Fruit fly (Drosophila melanogaster): ENCODE data around the gene Gcn2.
A peak's percentile ranks its signal among the peaks of the same experiment; 100 is the strongest.

The Gcn2 gene

DNA sequence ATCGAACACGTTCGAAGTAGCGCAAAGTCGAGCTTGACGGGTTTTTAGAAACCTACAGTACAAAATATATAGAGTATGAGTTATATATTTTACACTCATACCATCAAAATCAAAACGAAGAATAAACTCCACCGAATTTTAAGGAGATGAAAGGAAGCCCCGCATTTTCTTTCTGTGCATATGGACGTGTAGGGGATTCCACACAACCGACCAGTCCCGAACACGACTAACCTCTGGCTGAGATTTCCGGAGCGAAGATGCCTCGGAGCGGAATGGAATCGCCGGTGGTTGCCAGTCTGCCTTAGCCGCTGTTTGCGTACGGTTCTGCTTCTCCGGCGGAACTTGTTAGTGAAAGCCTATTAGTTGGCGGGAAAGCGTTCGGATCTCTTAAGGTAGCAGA, 11.4 kb upstream of the Gcn2 start (continued):
- TF ChIP-seq CG15011 (GFP tag; optimal IDR thresholded peaks at IDR 0.05) (peak; percentile 91), CG31388 (GFP tag; optimal IDR thresholded peaks at IDR 0.05) (peak; percentile 87), lmd (GFP tag; IDR thresholded peaks at IDR 0.05) (peak; percentile 99), peb (GFP tag; IDR thresholded peaks at IDR 0.05) (peak; percentile 93), CG31441 (GFP tag; IDR thresholded peaks at IDR 0.05) (peak; percentile 98), sisA (GFP tag; IDR thresholded peaks at IDR 0.05) (peak; percentile 97), CG13775 (GFP tag; optimal IDR thresholded peaks at IDR 0.05) (peak; percentile 95), Gug (GFP tag; IDR thresholded peaks at IDR 0.05) (peak; percentile 99), Doc2 (GFP tag; IDR thresholded peaks at IDR 0.05) (peak; percentile 92), Mad (GFP tag; optimal IDR thresholded peaks at IDR 0.05) (peak; percentile 98), Sox102F (GFP tag; optimal IDR thresholded peaks at IDR 0.05) (peak; percentile 97), bowl (GFP tag; IDR thresholded peaks at IDR 0.05) (peak; percentile 89), psq (GFP tag; optimal IDR thresholded peaks at IDR 0.05) (peak; percentile 87), CG11456 (GFP tag; IDR thresholded peaks at IDR 0.05) (peak; percentile 99), CG2678 (tag; optimal IDR thresholded peaks at IDR 0.05) (peak; percentile 96), D19A (tag; optimal IDR thresholded peaks at IDR 0.05) (peak; percentile 94), NC2α (GFP tag; optimal IDR thresholded peaks at IDR 0.05) (peak; percentile 96), CG7963 (GFP tag; IDR thresholded peaks at IDR 0.05; ENCODE audit: partially characterized antibody) (no peak), sens-2 (GFP tag; IDR thresholded peaks at IDR 0.05) (peak; percentile 89), HmgZ (tag; optimal IDR thresholded peaks at IDR 0.05) (peak; percentile 97), Meics (GFP tag; optimal IDR thresholded peaks at IDR 0.05) (peak; percentile 97), D19B (GFP tag; optimal IDR thresholded peaks at IDR 0.05) (peak; percentile 92), tio (GFP tag; optimal IDR thresholded peaks at IDR 0.05) (peak; percentile 93), ranshi (GFP tag; IDR thresholded peaks at IDR 0.05) (peak; percentile 97), CG4820 (GFP tag; optimal IDR thresholded peaks at IDR 0.05) (peak; percentile 93), ab (GFP tag; optimal IDR thresholded peaks at IDR 0.05) (peak; percentile 90), CG2199 (GFP tag; IDR thresholded peaks at IDR 0.05) (peak; percentile 97), Chrac-16 (GFP tag; optimal IDR thresholded peaks at IDR 0.05) (peak; percentile 97), Ets65A (GFP tag) (peak; percentile 99), CG9727 (GFP tag; optimal IDR thresholded peaks at IDR 0.05) (peak; percentile 95), Dek (tag; optimal IDR thresholded peaks at IDR 0.05) (peak; percentile 97), CrebB (tag; optimal IDR thresholded peaks at IDR 0.05) (peak; percentile 94), CG6765 (GFP tag; optimal IDR thresholded peaks at IDR 0.05) (peak; percentile 92), Gsc (GFP tag; IDR thresholded peaks at IDR 0.05) (peak; percentile 96), unpg (GFP tag; optimal IDR thresholded peaks at IDR 0.05) (peak; percentile 99), CG13123 (GFP tag; optimal IDR thresholded peaks at IDR 0.05) (peak; percentile 88), CG8290 (GFP tag; optimal IDR thresholded peaks at IDR 0.05) (peak; percentile 92), CG8290 (tag; optimal IDR thresholded peaks at IDR 0.05) (peak in 1 of 2 experiments; percentile 94), CG34224 (GFP tag; IDR thresholded peaks at IDR 0.05; ENCODE audit: partially characterized antibody) (no peak), repo (GFP tag; optimal IDR thresholded peaks at IDR 0.05) (peak; percentile 94), dmrt99B (tag; optimal IDR thresholded peaks at IDR 0.05) (peak; percentile 97), Poxn (GFP tag; IDR thresholded peaks at IDR 0.05) (peak; percentile 94), CG7357 (GFP tag; IDR thresholded peaks at IDR 0.05) (peak; percentile 95), ken (GFP tag; IDR thresholded peaks at IDR 0.05) (peak; percentile 98), CG9797 (GFP tag; optimal IDR thresholded peaks at IDR 0.05) (peak; percentile 40), chn (GFP tag; optimal IDR thresholded peaks at IDR 0.05) (peak; percentile 97), CG3163 (GFP tag; optimal IDR thresholded peaks at IDR 0.05) (peak; percentile 89), slp2 (GFP tag; optimal IDR thresholded peaks at IDR 0.05) (peak; percentile 98), stwl (tag; optimal IDR thresholded peaks at IDR 0.05) (no peak), Ets97D (GFP tag; optimal IDR thresholded peaks at IDR 0.05) (peak; percentile 92), Elba2 (GFP tag; optimal IDR thresholded peaks at IDR 0.05) (peak; percentile 43), tap (tag; optimal IDR thresholded peaks at IDR 0.05) (peak; percentile 90), Asciz (GFP tag; optimal IDR thresholded peaks at IDR 0.05) (peak; percentile 89)

Measured in whole organism, embryonic.